Fruit fly (Drosophila melanogaster) whole organism, embryonic: ENCODE data around the gene CG46465.

ENCODE experiments used
- CG15514 ChIP-seq: fragments of 200-800 bp; sonication (Bioruptor generic); optimal IDR thresholded peaks from 3 replicates; lab custom pipeline; 2017; ENCODE audit warnings: missing biosample characterization, missing genetic modification characterization, mild to moderate bottlenecking, moderate library complexity, missing genetic modification reagents
- CG17328 ChIP-seq: fragments of 200-800 bp; sonication (Bioruptor generic); IDR thresholded peaks from 2 replicates; pipeline ENCODE4 v1.3.6; 2022; ENCODE audit warnings: missing biosample characterization, missing genetic modification characterization
- CG1832 ChIP-seq: fragments of 200-800 bp; sonication (Bioruptor generic); optimal IDR thresholded peaks from 2 replicates; lab custom pipeline; 2017; ENCODE audit warnings: missing biosample characterization, mild to moderate bottlenecking, missing genetic modification characterization, inconsistent platforms
- CG3726 ChIP-seq: fragments of 200-800 bp; sonication (Bioruptor generic); IDR thresholded peaks from 3 replicates; pipeline ENCODE4, ENCODE4 v1.3.6; 2022; ENCODE audit warnings: missing biosample characterization, missing genetic modification characterization
- CG3995 ChIP-seq: fragments of 200-800 bp; sonication (Bioruptor generic); optimal IDR thresholded peaks from 3 replicates; lab custom pipeline; 2016; ENCODE audit warnings: missing biosample characterization, missing genetic modification characterization
- CG4617 ChIP-seq: fragments of 200-800 bp; sonication (Bioruptor generic); optimal IDR thresholded peaks from 3 replicates; lab custom pipeline; 2016; ENCODE audit warnings: missing biosample characterization, missing genetic modification characterization, borderline replicate concordance
- CG4730 ChIP-seq: fragments of 200-800 bp; sonication (Bioruptor generic); IDR thresholded peaks from 2 replicates; pipeline ENCODE4 v1.3.6; 2022; ENCODE audit warnings: missing biosample characterization, missing genetic modification characterization
- CG5180 ChIP-seq: fragments of 200-800 bp; sonication (Bioruptor generic); optimal IDR thresholded peaks from 3 replicates; lab custom pipeline; 2017; ENCODE audit warnings: missing biosample characterization, missing genetic modification characterization, mild to moderate bottlenecking, moderate library complexity, missing genetic modification reagents
- CG7372 ChIP-seq: fragments of 200-800 bp; sonication (Bioruptor generic); IDR thresholded peaks from 2 replicates; pipeline ENCODE4 v1.3.6; 2022; ENCODE audit warnings: missing biosample characterization, missing genetic modification characterization
- CG8359 ChIP-seq: fragments of 200-800 bp; sonication (Bioruptor generic); optimal IDR thresholded peaks from 2 replicates; lab custom pipeline; 2017; ENCODE audit warnings: missing biosample characterization, mild to moderate bottlenecking, missing genetic modification characterization, borderline replicate concordance
- CG8924 ChIP-seq: fragments of 200-800 bp; optimal IDR thresholded peaks from 3 replicates; lab custom pipeline; 2019; ENCODE audit warnings: missing biosample characterization, mild to moderate bottlenecking, missing genetic modification characterization, moderate library complexity
- CG9932 ChIP-seq: fragments of 200-800 bp; sonication (Bioruptor generic); IDR thresholded peaks from 2 replicates; pipeline ENCODE4 v1.3.6; 2022; ENCODE audit warnings: missing biosample characterization, missing genetic modification characterization
- Camta ChIP-seq: fragments of 200-800 bp; sonication (Bioruptor generic); optimal IDR thresholded peaks from 2 replicates; lab custom pipeline; 2016; ENCODE audit warnings: missing biosample characterization, missing genetic modification characterization
- D ChIP-seq, 2 experiments: fragments of 200-800 bp in 1 of 2; fragments of >200 bp in 1 of 2; sonication (Bioruptor generic) in 1 of 2; optimal IDR thresholded peaks; 2 replicates in 1 of 2; 3 replicates in 1 of 2; lab custom pipeline; 2017; ENCODE audit warnings: mild to moderate bottlenecking in 1 of 2, missing biosample characterization in 1 of 2, missing genetic modification characterization in 1 of 2, missing genetic modification reagents in 1 of 2
- Deaf1 ChIP-seq: fragments of 200-800 bp; optimal IDR thresholded peaks from 3 replicates; lab custom pipeline; 2019; ENCODE audit warnings: missing biosample characterization, mild to moderate bottlenecking, missing genetic modification characterization, moderate library complexity
- Doc3 ChIP-seq: fragments of 200-800 bp; sonication (Bioruptor generic); IDR thresholded peaks from 3 replicates; pipeline ENCODE4 v1.3.6; 2022; ENCODE audit warnings: missing biosample characterization, missing genetic modification characterization; ENCODE audit not compliant: partially characterized antibody
- Dp ChIP-seq: fragments of 200-800 bp; sonication (Bioruptor generic); optimal IDR thresholded peaks from 2 replicates; lab custom pipeline; 2018; ENCODE audit warnings: missing biosample characterization, mild to moderate bottlenecking, missing genetic modification characterization, moderate library complexity
- Dref ChIP-seq: fragments of 200-800 bp; sonication (Bioruptor generic); IDR thresholded peaks from 2 replicates; pipeline ENCODE4 v1.3.6; 2022; ENCODE audit warnings: missing biosample characterization, missing genetic modification characterization
- Fer2 ChIP-seq: fragments of 200-800 bp; sonication (Bioruptor generic); optimal IDR thresholded peaks from 2 replicates; lab custom pipeline; 2018; ENCODE audit warnings: missing biosample characterization, mild to moderate bottlenecking, missing genetic modification characterization, moderate library complexity
- Gug ChIP-seq: fragments of 200-800 bp; sonication (Bioruptor generic); IDR thresholded peaks from 4 replicates; pipeline ENCODE4 v1.3.6; 2022; ENCODE audit warnings: missing biosample characterization, missing genetic modification characterization
- HHEX ChIP-seq: fragments of 200-800 bp; sonication (Bioruptor generic); optimal IDR thresholded peaks from 3 replicates; lab custom pipeline; 2017; ENCODE audit warnings: missing biosample characterization, mild to moderate bottlenecking, missing genetic modification characterization, missing genetic modification reagents
- HLH3B ChIP-seq: fragments of 200-800 bp; sonication (Bioruptor generic); IDR thresholded peaks from 2 replicates; pipeline ENCODE4 v1.3.6; 2022; ENCODE audit warnings: missing biosample characterization, missing genetic modification characterization
- HmgD ChIP-seq: fragments of 200-800 bp; sonication (Bioruptor generic); optimal IDR thresholded peaks from 3 replicates; lab custom pipeline; 2016; ENCODE audit warnings: missing biosample characterization, missing genetic modification characterization
- Hr3 ChIP-seq: fragments of 200-800 bp; sonication (Bioruptor generic); optimal IDR thresholded peaks from 3 replicates; lab custom pipeline; 2016; ENCODE audit warnings: missing biosample characterization, missing genetic modification characterization
- Oaz ChIP-seq: fragments of 200-800 bp; sonication (Bioruptor generic); IDR thresholded peaks from 2 replicates; pipeline ENCODE4 v1.3.6; 2022; ENCODE audit warnings: missing biosample characterization, missing genetic modification characterization
- Ptx1 ChIP-seq: fragments of 200-800 bp; sonication (Bioruptor generic); IDR thresholded peaks from 2 replicates; pipeline ENCODE4 v1.3.6; 2022; ENCODE audit warnings: missing biosample characterization, missing genetic modification characterization
- Scr ChIP-seq: fragments of 200-800 bp; sonication (Bioruptor generic); IDR thresholded peaks from 2 replicates; pipeline ENCODE4 v1.3.6; 2022; ENCODE audit warnings: missing biosample characterization, missing genetic modification characterization; ENCODE audit not compliant: partially characterized antibody
- Sry-β ChIP-seq: fragments of 200-800 bp; sonication (Bioruptor generic); optimal IDR thresholded peaks from 2 replicates; lab custom pipeline; 2018; ENCODE audit warnings: missing biosample characterization, mild to moderate bottlenecking, missing genetic modification characterization, moderate library complexity
- Sry-δ ChIP-seq: fragments of 200-800 bp; sonication (Bioruptor generic); optimal IDR thresholded peaks from 2 replicates; lab custom pipeline; 2016; ENCODE audit warnings: missing biosample characterization, missing genetic modification characterization
- TFAM ChIP-seq: fragments of 200-800 bp; sonication (Bioruptor generic); optimal IDR thresholded peaks from 2 replicates; lab custom pipeline; 2017; ENCODE audit warnings: missing biosample characterization, missing genetic modification characterization, inconsistent platforms
- bowl ChIP-seq: fragments of 200-800 bp; sonication (Bioruptor generic); IDR thresholded peaks from 2 replicates; pipeline ENCODE4 v1.3.6; 2022; ENCODE audit warnings: missing biosample characterization, missing genetic modification characterization
- chinmo ChIP-seq: fragments of 200-800 bp; sonication (Bioruptor generic); IDR thresholded peaks from 4 replicates; pipeline ENCODE4 v1.3.6; 2022; ENCODE audit warnings: missing biosample characterization, missing genetic modification characterization; ENCODE audit not compliant: partially characterized antibody
- dan ChIP-seq: fragments of 200-800 bp; sonication (Bioruptor generic); IDR thresholded peaks from 2 replicates; pipeline ENCODE4 v1.3.6; 2022; ENCODE audit warnings: missing biosample characterization, missing genetic modification characterization
- fd3F ChIP-seq: fragments of 200-800 bp; sonication (Bioruptor generic); optimal IDR thresholded peaks from 2 replicates; lab custom pipeline; 2018; ENCODE audit warnings: missing biosample characterization, mild to moderate bottlenecking, missing genetic modification characterization, moderate library complexity
- fru ChIP-seq: fragments of >200 bp; optimal IDR thresholded peaks from 2 replicates; lab custom pipeline; 2017
- her ChIP-seq: fragments of 200-800 bp; sonication (Bioruptor generic); optimal IDR thresholded peaks from 2 replicates; lab custom pipeline; 2016; ENCODE audit warnings: missing biosample characterization, missing genetic modification characterization
- hkb ChIP-seq, 2 experiments: fragments of 200-800 bp in 1 of 2; fragments of >200 bp in 1 of 2; sonication (Bioruptor generic) in 1 of 2; IDR thresholded peaks in 1 of 2; optimal IDR thresholded peaks in 1 of 2; 2 replicates each; pipeline versions ENCODE4 v1.3.6 to Lab custom; 2017 to 2022; ENCODE audit warnings: missing biosample characterization in 1 of 2, missing genetic modification characterization in 1 of 2
- kay ChIP-seq: fragments of 200-800 bp; sonication (Bioruptor generic); optimal IDR thresholded peaks from 2 replicates; lab custom pipeline; 2016; ENCODE audit warnings: missing biosample characterization, missing genetic modification characterization
- oc ChIP-seq: fragments of 200-800 bp; sonication (Bioruptor generic); optimal IDR thresholded peaks from 2 replicates; lab custom pipeline; 2018; ENCODE audit warnings: missing biosample characterization, mild to moderate bottlenecking, missing genetic modification characterization, moderate library complexity
- pan ChIP-seq, 4 experiments: fragments of >200 bp in 3 of 4; fragments of 200-800 bp in 1 of 4; sonication (Bioruptor generic) in 1 of 4; optimal IDR thresholded peaks in 3 of 4; IDR thresholded peaks in 1 of 4; 2 replicates each; pipeline versions ENCODE4 v1.3.6 to Lab custom; 2017 to 2022; ENCODE audit warnings: missing biosample characterization in 2 of 4, missing genetic modification characterization in 2 of 4, mixed read lengths in 1 of 4
- psq ChIP-seq: fragments of 200-800 bp; sonication (Bioruptor generic); optimal IDR thresholded peaks from 2 replicates; lab custom pipeline; 2017; ENCODE audit warnings: missing biosample characterization, missing genetic modification characterization
- repo ChIP-seq: fragments of 200-800 bp; sonication (Bioruptor generic); optimal IDR thresholded peaks from 2 replicates; lab custom pipeline; 2016; ENCODE audit warnings: missing biosample characterization, missing genetic modification characterization
- unpg ChIP-seq: fragments of 200-800 bp; sonication (Bioruptor generic); optimal IDR thresholded peaks from 3 replicates; lab custom pipeline; 2018; ENCODE audit warnings: missing biosample characterization, mild to moderate bottlenecking, missing genetic modification characterization, moderate library complexity
- zen ChIP-seq: fragments of 200-800 bp; sonication (Bioruptor generic); optimal IDR thresholded peaks from 3 replicates; lab custom pipeline; 2018; ENCODE audit warnings: missing biosample characterization, mild to moderate bottlenecking, missing genetic modification characterization, moderate library complexity
- zf30C ChIP-seq: fragments of 200-800 bp; sonication (Bioruptor generic); optimal IDR thresholded peaks from 3 replicates; lab custom pipeline; 2018; ENCODE audit warnings: missing biosample characterization, mild to moderate bottlenecking, missing genetic modification characterization
- zfh2 ChIP-seq: fragments of 200-800 bp; sonication (Bioruptor generic); optimal IDR thresholded peaks from 2 replicates; lab custom pipeline; 2016; ENCODE audit warnings: missing biosample characterization, missing genetic modification characterization

Gene CG46465

dm6 chr2L:19021278-19022220 is 29.3 kb downstream of the CG46465 start (continued):
- TF ChIP-seq psq (no peak), zen (tag; lab: Kevin White, UChicago) (peak; percentile 4), CG8924 (tag; lab: Kevin White, UChicago) (peak; percentile 89), CG3995 (GFP tag; lab: Kevin White, UChicago) (no peak), fru (lab: Kevin White, UChicago) (no peak), pan (optimal IDR thresholded peaks at IDR 0.05; lab: Kevin White, UChicago) (no peak), pan (GFP tag; optimal IDR thresholded peaks at IDR 0.05 in 1 of 2, IDR thresholded peaks at IDR 0.05 in 1 of 2) (peak in 1 of 2 experiments; percentile 66), CG3726 (GFP tag; lab: Robert Waterston, UW) (no peak), CG5180 (GFP tag; lab: Kevin White, UChicago) (peak; percentile 58), zf30C (no peak), repo (GFP tag; lab: Kevin White, UChicago) (no peak), CG4730 (GFP tag; lab: Robert Waterston, UW) (0 out of 2 replicates have a peak, but pooled peaks have one; percentile 6), zfh2 (GFP tag; lab: Kevin White, UChicago) (peak; percentile 38), Doc3 (no peak), CG8359 (GFP tag; lab: Kevin White, UChicago) (peak; percentile 28), CG7372 (peak; percentile 66), her (GFP tag; lab: Kevin White, UChicago) (no peak), CG15514 (GFP tag; lab: Kevin White, UChicago) (peak; percentile 43), Dref (GFP tag; lab: Robert Waterston, UW) (no peak), Ptx1 (GFP tag; lab: Robert Waterston, UW) (peak; percentile 86), Dp (GFP tag; lab: Kevin White, UChicago) (no peak), Scr (GFP tag; lab: Robert Waterston, UW) (no peak), Oaz (GFP tag; lab: Robert Waterston, UW) (no peak), fd3F (peak; percentile 80), Fer2 (tag; lab: Kevin White, UChicago) (peak; percentile 41), unpg (GFP tag; lab: Kevin White, UChicago) (peak; percentile 78), CG17328 (peak; percentile 70), TFAM (GFP tag; lab: Kevin White, UChicago) (no peak), CG4617 (GFP tag; lab: Kevin White, UChicago) (no peak), HLH3B (GFP tag; lab: Robert Waterston, UW) (peak; percentile 58; the same call in 1 of the 2 replicates), CG9932 (GFP tag; lab: Robert Waterston, UW) (peak; percentile 62), hkb (optimal IDR thresholded peaks at IDR 0.05; lab: Kevin White, UChicago) (no peak), hkb (GFP tag; IDR thresholded peaks at IDR 0.05; lab: Robert Waterston, UW) (peak; percentile 70), Hr3 (GFP tag; lab: Kevin White, UChicago) (peak; percentile 68), HHEX (GFP tag; lab: Kevin White, UChicago) (peak; percentile 71), D (optimal IDR thresholded peaks at IDR 0.05; lab: Kevin White, UChicago) (no peak), D (GFP tag; optimal IDR thresholded peaks at IDR 0.05; lab: Kevin White, UChicago) (peak; percentile 68), kay (peak; percentile 6), HmgD (no peak), bowl (GFP tag; lab: Robert Waterston, UW) (no peak), chinmo (GFP tag; lab: Robert Waterston, UW) (0 out of 4 replicates have a peak, but pooled peaks have one; percentile 51), Gug (GFP tag; lab: Robert Waterston, UW) (peak; percentile 53; the same call in 1 of the 4 replicates), Sry-β (no peak), Sry-δ (no peak), dan (GFP tag; lab: Robert Waterston, UW) (no peak), oc (tag; lab: Kevin White, UChicago) (peak; percentile 52), CG1832 (GFP tag; lab: Kevin White, UChicago) (no peak), Deaf1 (peak; percentile 63), Camta (GFP tag; lab: Kevin White, UChicago) (no peak)
